Fruit fly (Drosophila melanogaster): ENCODE results near the gene Rheb.

Gene Rheb

dm6 chr3R:5565623-5566022 lies 3.1 kb upstream of the Rheb start (continued):
- TF ChIP-seq B-H1 (GFP tag; IDR thresholded peaks at IDR 0.05), result peak; percentile 84
- peak; percentile 72 for TF ChIP-seq CG31224 (GFP tag; IDR thresholded peaks at IDR 0.05)
- TF ChIP-seq CG4707 (GFP tag; optimal IDR thresholded peaks at IDR 0.05), result peak; percentile 19
- TF ChIP-seq usp (GFP tag; optimal IDR thresholded peaks at IDR 0.05), result no peak
- no peak for TF ChIP-seq ato (GFP tag; IDR thresholded peaks at IDR 0.05; ENCODE audit: partially characterized antibody)
- TF ChIP-seq CG18599 (GFP tag; optimal IDR thresholded peaks at IDR 0.05), result peak; percentile 91
- TF ChIP-seq gcm2 (GFP tag; optimal IDR thresholded peaks at IDR 0.05), result peak; percentile 67
- peak; percentile 69 for TF ChIP-seq oc (tag; optimal IDR thresholded peaks at IDR 0.05)
- TF ChIP-seq CkIIα-i1 (GFP tag; IDR thresholded peaks at IDR 0.05), result no peak
- TF ChIP-seq Atf-2 (GFP tag; optimal IDR thresholded peaks at IDR 0.05), result peak; percentile 32
- 0 out of 2 replicates have a peak, but pooled peaks have one; percentile 49 for TF ChIP-seq toy (GFP tag; IDR thresholded peaks at IDR 0.05)
- TF ChIP-seq CG6765 (GFP tag; optimal IDR thresholded peaks at IDR 0.05), result peak; percentile 58
- TF ChIP-seq cato (GFP tag; optimal IDR thresholded peaks at IDR 0.05; ENCODE audit: borderline replicate concordance), result no peak
- TF ChIP-seq Lhr (GFP tag; optimal IDR thresholded peaks at IDR 0.05), result peak; percentile 30
- no peak for TF ChIP-seq kni (GFP tag; optimal IDR thresholded peaks at IDR 0.05)
- TF ChIP-seq cas (GFP tag; IDR thresholded peaks at IDR 0.05), result peak; percentile 67; the same call in 1 of the 2 replicates
- peak; percentile 60; the same call in 1 of the 2 replicates for TF ChIP-seq CG7372 (GFP tag; IDR thresholded peaks at IDR 0.05)
- peak; percentile 92 for TF ChIP-seq mirr (GFP tag; optimal IDR thresholded peaks at IDR 0.05)
- TF ChIP-seq CG6791 (GFP tag; IDR thresholded peaks at IDR 0.05; ENCODE audit: partially characterized antibody), result no peak
- peak; percentile 93 for TF ChIP-seq lab (GFP tag; optimal IDR thresholded peaks at IDR 0.05)
- no peak for TF ChIP-seq corto (GFP tag; optimal IDR thresholded peaks at IDR 0.05)
- TF ChIP-seq CG11504 (tag; optimal IDR thresholded peaks at IDR 0.05), result peak; percentile 88
- peak; percentile 65 for TF ChIP-seq CG18476 (GFP tag; optimal IDR thresholded peaks at IDR 0.05)
- TF ChIP-seq Lim3 (GFP tag; IDR thresholded peaks at IDR 0.05), result 0 out of 2 replicates have a peak, but pooled peaks have one; percentile 8
- TF ChIP-seq CG7271 (tag; optimal IDR thresholded peaks at IDR 0.05), result no peak
- TF ChIP-seq zf30C (GFP tag; optimal IDR thresholded peaks at IDR 0.05), result peak; percentile 80
- TF ChIP-seq CG12942 (GFP tag; optimal IDR thresholded peaks at IDR 0.05), result peak; percentile 56
- peak; percentile 64 for TF ChIP-seq ap (GFP tag; IDR thresholded peaks at IDR 0.05)
- peak; percentile 85 for TF ChIP-seq Dbx (GFP tag; IDR thresholded peaks at IDR 0.05)
- peak; percentile 73; the same call in 2 of the 3 replicates for TF ChIP-seq CG2889 (GFP tag; IDR thresholded peaks at IDR 0.05)
- TF ChIP-seq sens (GFP tag), result peak; percentile 96
- peak; percentile 45; the same call in 1 of the 2 replicates for TF ChIP-seq klu (GFP tag; IDR thresholded peaks at IDR 0.05)
- TF ChIP-seq bbx (GFP tag; IDR thresholded peaks at IDR 0.05; ENCODE audit: partially characterized antibody), result no peak
- TF ChIP-seq Taf1 (GFP tag; IDR thresholded peaks at IDR 0.05), result peak; percentile 86
- peak; percentile 74 for TF ChIP-seq fd96Cb (tag; optimal IDR thresholded peaks at IDR 0.05)
- TF ChIP-seq CG33213 (GFP tag; optimal IDR thresholded peaks at IDR 0.05), result peak; percentile 59
- TF ChIP-seq Rfx (GFP tag; IDR thresholded peaks at IDR 0.05), result peak; percentile 93
- TF ChIP-seq Usf (GFP tag; optimal IDR thresholded peaks at IDR 0.05), result peak; percentile 11
- TF ChIP-seq CG30020 (tag; optimal IDR thresholded peaks at IDR 0.05), result no peak
- peak; percentile 75 for TF ChIP-seq pum (GFP tag; optimal IDR thresholded peaks at IDR 0.05)
- no peak for TF ChIP-seq Dll (GFP tag; IDR thresholded peaks at IDR 0.05; ENCODE audit: partially characterized antibody)
- TF ChIP-seq wek (GFP tag; optimal IDR thresholded peaks at IDR 0.05), result no peak
- peak; percentile 60 for TF ChIP-seq en (GFP tag; optimal IDR thresholded peaks at IDR 0.05)
- TF ChIP-seq croc (GFP tag; conservative IDR thresholded peaks at IDR 0.05), result peak; percentile 56; the same call in 2 of the 3 replicates
- TF ChIP-seq tna (GFP tag; IDR thresholded peaks at IDR 0.05; ENCODE audit: partially characterized antibody), result no peak
- peak; percentile 71 for TF ChIP-seq bowl (GFP tag; IDR thresholded peaks at IDR 0.05)
- no peak for TF ChIP-seq sqz (GFP tag; optimal IDR thresholded peaks at IDR 0.05)
- peak; percentile 82 for TF ChIP-seq dati (GFP tag; IDR thresholded peaks at IDR 0.05)
- TF ChIP-seq Opbp (GFP tag; IDR thresholded peaks at IDR 0.05; ENCODE audit: partially characterized antibody), result no peak
